Fruit fly (Drosophila melanogaster) whole organism, pupa: ENCODE data around the gene CG3603.

Experiments
- CG10348 ChIP-seq: fragments of 200-800 bp; sonication (Bioruptor generic); IDR thresholded peaks from 2 replicates; pipeline ENCODE4 v1.3.6; 2022; ENCODE audit warnings: missing biosample characterization, missing genetic modification characterization
- CG12605 ChIP-seq: fragments of 200-800 bp; sonication (Bioruptor generic); IDR thresholded peaks from 2 replicates; pipeline ENCODE4 v1.3.6; 2022; ENCODE audit warnings: missing biosample characterization, missing genetic modification characterization
- CG13204 ChIP-seq: fragments of 200-800 bp; sonication (Bioruptor generic); optimal IDR thresholded peaks from 2 replicates; lab custom pipeline; 2018; ENCODE audit warnings: missing biosample characterization, mild to moderate bottlenecking, missing genetic modification characterization, moderate library complexity
- CG14655 ChIP-seq: fragments of 200-800 bp; sonication (Bioruptor generic); optimal IDR thresholded peaks from 3 replicates; lab custom pipeline; 2017; ENCODE audit warnings: mild to moderate bottlenecking, missing biosample characterization, missing genetic modification reagents, missing genetic modification characterization
- CG15710 ChIP-seq: fragments of 200-800 bp; sonication (Bioruptor generic); optimal IDR thresholded peaks from 2 replicates; lab custom pipeline; 2018; ENCODE audit warnings: missing biosample characterization, mild to moderate bottlenecking, missing genetic modification characterization, moderate library complexity
- CG17806 ChIP-seq: fragments of 200-800 bp; sonication (Bioruptor generic); optimal IDR thresholded peaks from 2 replicates; lab custom pipeline; 2018; ENCODE audit warnings: missing biosample characterization, mild to moderate bottlenecking, missing genetic modification characterization, moderate library complexity
- CG32121 ChIP-seq: fragments of 200-800 bp; sonication (Bioruptor generic); IDR thresholded peaks from 2 replicates; pipeline ENCODE4 v1.3.6; 2022; ENCODE audit warnings: missing biosample characterization, missing genetic modification characterization
- CG34367 ChIP-seq: fragments of 200-800 bp; sonication (Bioruptor generic); optimal IDR thresholded peaks from 2 replicates; lab custom pipeline; 2018; ENCODE audit warnings: missing biosample characterization, mild to moderate bottlenecking, missing genetic modification characterization
- CG4496 ChIP-seq: fragments of 200-800 bp; sonication (Bioruptor generic); IDR thresholded peaks from 3 replicates; pipeline ENCODE4 v1.3.6; 2022; ENCODE audit warnings: missing biosample characterization, missing genetic modification characterization
- CG8159 ChIP-seq: fragments of 200-800 bp; sonication (Bioruptor generic); optimal IDR thresholded peaks from 3 replicates; lab custom pipeline; 2018; ENCODE audit warnings: missing biosample characterization, mild to moderate bottlenecking, missing genetic modification characterization, moderate library complexity
- CG8301 ChIP-seq: fragments of 200-800 bp; sonication (Bioruptor generic); optimal IDR thresholded peaks from 2 replicates; lab custom pipeline; 2018; ENCODE audit warnings: missing biosample characterization, mild to moderate bottlenecking, missing genetic modification characterization
- CG9948 ChIP-seq: fragments of 200-800 bp; sonication (Bioruptor generic); optimal IDR thresholded peaks from 2 replicates; lab custom pipeline; 2018; ENCODE audit warnings: missing biosample characterization, mild to moderate bottlenecking, missing genetic modification characterization, moderate library complexity
- D1 ChIP-seq: fragments of 200-800 bp; sonication (Bioruptor generic); optimal IDR thresholded peaks from 2 replicates; lab custom pipeline; 2018; ENCODE audit warnings: missing biosample characterization, mild to moderate bottlenecking, missing genetic modification characterization, moderate library complexity
- EcR ChIP-seq: fragments of 200-800 bp; sonication (Bioruptor generic); optimal IDR thresholded peaks from 3 replicates; lab custom pipeline; 2019; ENCODE audit warnings: missing biosample characterization, missing genetic modification characterization, mild to moderate bottlenecking, moderate library complexity, missing genetic modification reagents
- Ets98B ChIP-seq: fragments of 200-800 bp; sonication (Bioruptor generic); IDR thresholded peaks from 2 replicates; pipeline ENCODE4 v1.3.6; 2022; ENCODE audit warnings: missing biosample characterization, missing genetic modification characterization
- Pif1A ChIP-seq: fragments of 200-800 bp; sonication (Bioruptor generic); optimal IDR thresholded peaks from 3 replicates; lab custom pipeline; 2016; ENCODE audit warnings: missing biosample characterization, missing genetic modification characterization
- Pif1B ChIP-seq: fragments of 200-800 bp; sonication (Bioruptor generic); optimal IDR thresholded peaks from 3 replicates; lab custom pipeline; 2016; ENCODE audit warnings: missing biosample characterization, missing genetic modification characterization
- Snoo ChIP-seq: fragments of 200-800 bp; sonication (Bioruptor generic); optimal IDR thresholded peaks from 3 replicates; lab custom pipeline; 2017; ENCODE audit warnings: missing biosample characterization, mild to moderate bottlenecking, missing genetic modification characterization, inconsistent platforms
- fd96Ca ChIP-seq: fragments of 200-800 bp; sonication (Bioruptor generic); IDR thresholded peaks from 3 replicates; pipeline ENCODE4 v1.3.6; 2022; ENCODE audit warnings: missing biosample characterization, missing genetic modification characterization
- gl ChIP-seq: fragments of 200-800 bp; sonication (Bioruptor generic); optimal IDR thresholded peaks from 2 replicates; lab custom pipeline; 2018; ENCODE audit warnings: missing biosample characterization, mild to moderate bottlenecking, missing genetic modification characterization
- rn ChIP-seq: fragments of 200-800 bp; sonication (Bioruptor generic); IDR thresholded peaks from 2 replicates; pipeline ENCODE4 v1.3.6; 2022; ENCODE audit warnings: missing biosample characterization, missing genetic modification characterization

Gene CG3603

DNA sequence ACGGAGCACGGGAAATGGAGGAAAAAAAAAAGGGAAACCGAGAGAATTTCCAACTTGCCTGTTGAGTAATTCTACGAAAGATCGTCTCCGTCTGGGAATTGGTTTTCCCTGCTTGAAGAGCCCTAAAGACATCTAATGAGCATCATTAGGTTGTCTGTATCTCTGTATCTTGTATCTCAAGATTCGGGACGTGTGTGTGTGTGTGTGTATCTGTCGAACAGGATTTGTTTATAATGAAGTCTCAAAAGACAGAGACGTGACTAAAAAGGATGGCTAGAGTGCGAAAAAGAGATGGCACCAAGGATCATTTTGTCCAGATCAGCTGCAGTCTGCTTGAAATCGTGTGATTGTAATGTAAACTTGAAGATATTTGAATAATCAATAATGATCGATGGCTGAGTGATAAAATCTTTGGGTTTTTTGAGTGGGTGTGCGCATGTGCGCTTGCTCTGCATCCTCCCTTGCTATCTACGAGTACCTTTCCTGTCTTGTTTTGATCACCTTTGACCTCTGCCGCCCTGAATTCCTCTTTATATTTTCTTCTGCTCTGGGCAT lies 34.7 kb downstream of the CG3603 start:
- TF ChIP-seq D1 (tag; lab: Kevin White, UChicago) (no peak), CG14655 (GFP tag; lab: Kevin White, UChicago) (no peak), Pif1B (GFP tag; lab: Kevin White, UChicago) (no peak), CG8159 (tag; lab: Kevin White, UChicago) (no peak), CG17806 (no peak), CG9948 (tag; lab: Kevin White, UChicago) (no peak), rn (GFP tag; lab: Robert Waterston, UW) (no peak), CG13204 (GFP tag; lab: Kevin White, UChicago) (no peak), gl (tag; lab: Kevin White, UChicago) (no peak), EcR (GFP tag; lab: Kevin White, UChicago) (no peak), CG12605 (GFP tag; lab: Robert Waterston, UW) (no peak), Snoo (tag; lab: Kevin White, UChicago) (no peak), CG32121 (GFP tag; lab: Robert Waterston, UW) (no peak), CG15710 (no peak), CG10348 (GFP tag; lab: Robert Waterston, UW) (no peak), Ets98B (no peak), CG4496 (GFP tag; lab: Robert Waterston, UW) (no peak)

DNA sequence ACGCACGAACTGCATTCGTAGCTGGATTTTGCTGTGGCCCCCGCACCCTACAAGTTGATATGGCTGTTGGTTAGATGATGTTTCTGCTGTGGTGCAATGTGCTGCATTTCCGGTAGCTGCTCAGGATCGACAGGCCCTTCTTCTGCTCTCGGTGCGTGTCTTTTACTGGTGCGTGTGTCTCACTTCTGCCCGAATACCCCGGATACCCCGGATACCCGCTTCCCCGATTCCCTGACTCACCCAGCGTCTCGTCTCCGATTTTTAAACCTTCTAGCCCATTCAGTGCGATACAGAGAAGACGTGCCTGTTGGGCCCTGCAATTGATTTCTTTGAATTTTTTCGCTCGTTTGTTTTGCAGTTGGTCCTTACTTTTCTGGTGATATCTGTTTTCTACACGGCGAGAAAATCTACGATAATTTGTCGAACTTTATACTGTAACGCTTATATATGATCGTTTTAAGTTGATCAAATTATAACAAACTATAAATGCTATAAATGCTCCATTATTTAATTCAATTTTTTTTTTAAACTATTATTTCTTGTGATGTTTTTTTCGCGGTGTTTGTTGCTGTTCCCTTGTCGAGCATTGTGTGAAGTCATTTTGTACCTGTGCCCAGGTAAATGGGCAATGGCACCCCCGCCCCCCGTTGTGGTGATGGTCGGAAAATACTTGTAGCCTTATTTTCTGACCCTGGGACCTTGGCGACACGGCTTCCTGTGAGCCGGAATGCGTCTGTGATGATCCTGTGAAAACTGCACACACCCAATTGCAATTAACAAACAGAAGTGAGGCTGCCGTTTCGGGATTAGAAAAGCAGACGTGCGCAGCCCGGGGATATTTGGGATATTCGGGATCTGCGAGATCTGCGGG lies 37.3 kb downstream of the CG3603 start:
- peak; percentile 91 for TF ChIP-seq CG17806
- TF ChIP-seq Pif1A (GFP tag; lab: Kevin White, UChicago): peak; percentile 67
- peak; percentile 65 for TF ChIP-seq D1 (tag; lab: Kevin White, UChicago)
- no peak for TF ChIP-seq Ets98B
- TF ChIP-seq rn (GFP tag; lab: Robert Waterston, UW): no peak
- peak; percentile 77 for TF ChIP-seq Snoo (tag; lab: Kevin White, UChicago)
- no peak for TF ChIP-seq fd96Ca (GFP tag; lab: Robert Waterston, UW)
- TF ChIP-seq CG9948 (tag; lab: Kevin White, UChicago): peak; percentile 87
- TF ChIP-seq CG34367: peak; percentile 82
- peak; percentile 90 for TF ChIP-seq CG8159 (tag; lab: Kevin White, UChicago)
- peak; percentile 75 for TF ChIP-seq Pif1B (GFP tag; lab: Kevin White, UChicago)
- TF ChIP-seq CG13204 (GFP tag; lab: Kevin White, UChicago): peak; percentile 53
- peak; percentile 66 for TF ChIP-seq gl (tag; lab: Kevin White, UChicago)
- peak; percentile 9 for TF ChIP-seq CG8301
- TF ChIP-seq CG4496 (GFP tag; lab: Robert Waterston, UW): 0 out of 3 replicates have a peak, but pooled peaks have one; percentile 17
- TF ChIP-seq CG10348 (GFP tag; lab: Robert Waterston, UW): no peak
- peak; percentile 46 for TF ChIP-seq CG14655 (GFP tag; lab: Kevin White, UChicago)
- TF ChIP-seq CG15710: peak; percentile 89
- TF ChIP-seq EcR (GFP tag; lab: Kevin White, UChicago): peak; percentile 61
- no peak for TF ChIP-seq CG32121 (GFP tag; lab: Robert Waterston, UW)
- TF ChIP-seq CG12605 (GFP tag; lab: Robert Waterston, UW): peak; percentile 52; the same call in 1 of the 2 replicates
- TF ChIP-seq, all 21 proteins: peak for 16

DNA sequence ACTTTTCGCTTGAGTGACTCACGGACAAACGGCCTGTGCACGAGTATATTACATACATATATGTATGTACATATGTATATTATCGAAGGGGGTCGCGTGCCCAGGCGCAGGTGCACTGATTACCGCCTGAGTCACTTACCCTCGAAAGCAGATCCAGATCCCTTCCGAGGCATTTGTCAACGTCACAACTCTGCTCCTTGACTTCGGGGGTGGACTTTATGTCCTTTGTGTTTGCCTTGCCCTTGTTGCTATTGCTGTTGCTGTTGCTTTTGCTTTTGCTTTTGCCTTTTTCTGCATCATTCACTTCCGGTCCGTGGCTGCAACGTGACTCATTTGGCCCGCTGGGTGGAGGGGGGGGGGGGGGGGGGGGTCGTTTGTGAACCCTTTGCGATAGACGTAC lies 39.5 kb downstream of the CG3603 start:
- TF ChIP-seq CG4496 (GFP tag; lab: Robert Waterston, UW) (no peak), D1 (tag; lab: Kevin White, UChicago) (no peak), CG9948 (tag; lab: Kevin White, UChicago) (no peak), rn (GFP tag; lab: Robert Waterston, UW) (no peak), Pif1A (GFP tag; lab: Kevin White, UChicago) (no peak), Pif1B (GFP tag; lab: Kevin White, UChicago) (no peak), EcR (GFP tag; lab: Kevin White, UChicago) (no peak), gl (tag; lab: Kevin White, UChicago) (no peak), CG12605 (GFP tag; lab: Robert Waterston, UW) (no peak), CG17806 (no peak), Snoo (tag; lab: Kevin White, UChicago) (no peak), CG15710 (no peak), CG14655 (GFP tag; lab: Kevin White, UChicago) (no peak), CG10348 (GFP tag; lab: Robert Waterston, UW) (no peak)
- TF ChIP-seq, all 21 proteins: peak for 0

DNA sequence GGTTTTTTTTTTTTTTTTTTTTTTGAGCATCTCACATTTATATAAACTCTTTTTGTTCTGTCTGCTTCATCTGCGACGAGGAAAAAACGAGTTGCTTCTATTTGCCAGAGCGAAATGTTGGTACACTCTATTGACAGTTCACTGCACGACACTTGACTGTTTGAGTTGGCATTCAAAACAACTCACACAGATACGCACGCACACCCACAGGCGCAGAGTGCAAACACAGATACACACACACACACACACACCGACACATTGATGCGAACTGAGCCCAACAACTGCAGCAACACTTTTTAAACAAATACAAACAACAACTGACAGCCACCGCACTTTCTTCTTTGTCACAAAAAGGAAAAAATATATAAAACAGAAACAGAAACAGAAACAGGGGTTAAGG lies 41.5 kb downstream of the CG3603 start:
- TF ChIP-seq CG17806 (no peak), CG12605 (GFP tag; lab: Robert Waterston, UW) (no peak), CG32121 (GFP tag; lab: Robert Waterston, UW) (no peak), CG8301 (no peak), Pif1B (GFP tag; lab: Kevin White, UChicago) (no peak), CG34367 (no peak)

DNA sequence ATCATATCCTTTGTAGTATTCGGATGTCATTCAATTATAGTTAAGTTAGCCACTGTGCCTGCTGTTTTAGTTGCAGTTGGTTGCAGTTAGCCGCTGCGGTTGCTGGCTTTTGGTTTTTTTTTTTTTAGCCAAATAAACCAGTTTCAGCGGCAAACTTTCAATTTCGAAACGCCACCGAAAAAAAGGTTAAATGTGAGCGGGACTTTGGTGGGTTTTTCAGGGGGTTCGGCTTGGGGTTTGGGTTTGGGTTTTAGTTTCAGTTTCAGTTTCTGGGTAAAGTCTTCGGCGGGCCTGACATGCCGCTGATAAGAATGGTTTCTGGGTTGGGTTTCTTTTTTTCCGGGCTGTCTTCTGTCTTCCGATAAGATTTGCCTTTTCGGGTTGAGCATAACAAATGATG lies 43.1 kb downstream of the CG3603 start:
- TF ChIP-seq CG14655 (GFP tag; lab: Kevin White, UChicago): no peak
- no peak for TF ChIP-seq CG10348 (GFP tag; lab: Robert Waterston, UW)
- TF ChIP-seq Pif1B (GFP tag; lab: Kevin White, UChicago): no peak
- TF ChIP-seq CG8301: no peak
- no peak for TF ChIP-seq gl (tag; lab: Kevin White, UChicago)
- no peak for TF ChIP-seq CG15710
- TF ChIP-seq, all 21 proteins: peak for 0
